Worm (Caenorhabditis elegans) whole organism, mixed stage, embryonic: ENCODE data around the gene ZK262.2.

Source experiments
- bed-3 ChIP-seq: fragments of 200-800 bp; sonication (Bioruptor generic); optimal IDR thresholded peaks from 3 replicates; lab custom pipeline; 2018; ENCODE audit warnings: mild to moderate bottlenecking, missing genetic modification characterization, moderate library complexity, missing compliant biosample characterization
- blmp-1 ChIP-seq: fragments of 150-350 bp; optimal IDR thresholded peaks from 2 replicates; lab custom pipeline; 2014; ENCODE audit warnings: missing biosample characterization, missing genetic modification characterization
- ceh-39 ChIP-seq: fragments of 150-350 bp; optimal IDR thresholded peaks from 2 replicates; lab custom pipeline; 2014; ENCODE audit warnings: missing biosample characterization, missing genetic modification characterization
- ceh-43 ChIP-seq: fragments of 200-800 bp; sonication (Bioruptor generic); optimal IDR thresholded peaks from 2 replicates; lab custom pipeline; 2018; ENCODE audit warnings: mild to moderate bottlenecking, missing genetic modification characterization, moderate library complexity, missing compliant biosample characterization
- ceh-83 ChIP-seq: fragments of 200-800 bp; sonication (Bioruptor generic); optimal IDR thresholded peaks from 2 replicates; lab custom pipeline; 2018; ENCODE audit warnings: mild to moderate bottlenecking, missing genetic modification characterization, missing compliant biosample characterization
- ces-1 ChIP-seq: fragments of 150-350 bp; optimal IDR thresholded peaks from 2 replicates; lab custom pipeline; 2014; ENCODE audit warnings: missing biosample characterization, missing genetic modification reagents, missing genetic modification characterization
- drap-1 ChIP-seq: fragments of 200-800 bp; sonication (Bioruptor generic); optimal IDR thresholded peaks from 3 replicates; lab custom pipeline; 2018; ENCODE audit warnings: mild to moderate bottlenecking, missing genetic modification characterization, missing compliant biosample characterization
- elt-1 ChIP-seq: sonication (generic microtip); optimal IDR thresholded peaks from 2 replicates; lab custom pipeline; 2017; ENCODE audit warnings: missing genetic modification characterization, mild to moderate bottlenecking, missing compliant biosample characterization, antibody characterized with exemption, moderate library complexity, borderline replicate concordance; ENCODE audit not compliant: insufficient read depth
- elt-3 ChIP-seq: fragments of 150-350 bp; optimal IDR thresholded peaks from 2 replicates; lab custom pipeline; 2014; ENCODE audit warnings: missing biosample characterization, missing genetic modification characterization
- flh-1 ChIP-seq: fragments of 200-800 bp; sonication (Bioruptor generic); optimal IDR thresholded peaks from 2 replicates; lab custom pipeline; 2018; ENCODE audit warnings: mild to moderate bottlenecking, missing genetic modification characterization, moderate library complexity, missing compliant biosample characterization
- ham-2 ChIP-seq: fragments of 200-800 bp; sonication (Bioruptor generic); optimal IDR thresholded peaks from 2 replicates; lab custom pipeline; 2018; ENCODE audit warnings: mild to moderate bottlenecking, missing genetic modification characterization, missing compliant biosample characterization
- hlh-1 ChIP-seq: fragments of 150-350 bp; optimal IDR thresholded peaks from 2 replicates; lab custom pipeline; 2014; ENCODE audit warnings: missing biosample characterization, missing genetic modification reagents, missing genetic modification characterization
- lin-13 ChIP-seq: fragments of 150-350 bp; optimal IDR thresholded peaks from 2 replicates; lab custom pipeline; 2014; ENCODE audit warnings: missing biosample characterization, missing genetic modification characterization
- lsy-2 ChIP-seq: fragments of 150-350 bp; optimal IDR thresholded peaks from 2 replicates; lab custom pipeline; 2014; ENCODE audit warnings: missing biosample characterization, missing genetic modification characterization
- mab-5 ChIP-seq: fragments of 150-350 bp; optimal IDR thresholded peaks from 2 replicates; lab custom pipeline; 2014; ENCODE audit warnings: missing biosample characterization, missing genetic modification characterization
- mep-1 ChIP-seq: fragments of 150-350 bp; optimal IDR thresholded peaks from 2 replicates; lab custom pipeline; 2017; ENCODE audit warnings: missing biosample characterization, missing genetic modification reagents, missing genetic modification characterization, inconsistent platforms
- nhr-12 ChIP-seq: fragments of 150-350 bp; optimal IDR thresholded peaks from 2 replicates; lab custom pipeline; 2014; ENCODE audit warnings: missing biosample characterization, missing genetic modification characterization
- nhr-2 ChIP-seq: fragments of 150-350 bp; optimal IDR thresholded peaks from 2 replicates; lab custom pipeline; 2014; ENCODE audit warnings: missing biosample characterization, missing genetic modification characterization
- nhr-237 ChIP-seq: fragments of 150-350 bp; optimal IDR thresholded peaks from 2 replicates; lab custom pipeline; 2014; ENCODE audit warnings: missing biosample characterization, missing genetic modification characterization
- nhr-28 ChIP-seq: fragments of 150-350 bp; optimal IDR thresholded peaks from 2 replicates; lab custom pipeline; 2014; ENCODE audit warnings: missing biosample characterization, missing genetic modification characterization
- nhr-76 ChIP-seq: sonication (generic microtip); optimal IDR thresholded peaks from 2 replicates; lab custom pipeline; 2017; ENCODE audit warnings: missing biosample characterization, missing genetic modification characterization
- snpc-4 ChIP-seq: fragments of 150-350 bp; optimal IDR thresholded peaks from 2 replicates; lab custom pipeline; 2014; ENCODE audit warnings: missing biosample characterization, missing genetic modification characterization
- sptf-1 ChIP-seq: sonication (generic microtip); optimal IDR thresholded peaks from 2 replicates; lab custom pipeline; 2017; ENCODE audit warnings: mild to moderate bottlenecking, missing genetic modification characterization, moderate library complexity, missing compliant biosample characterization
- tbx-8 ChIP-seq: fragments of 200-800 bp; sonication (Bioruptor generic); optimal IDR thresholded peaks from 2 replicates; lab custom pipeline; 2018; ENCODE audit warnings: mild to moderate bottlenecking, missing genetic modification characterization, moderate library complexity, missing compliant biosample characterization
- unc-120 ChIP-seq: sonication (generic microtip); optimal IDR thresholded peaks from 2 replicates; lab custom pipeline; 2017; ENCODE audit warnings: missing genetic modification characterization, missing compliant biosample characterization; ENCODE audit not compliant: poor library complexity, severe bottlenecking
- unc-62 ChIP-seq: fragments of 150-350 bp; optimal IDR thresholded peaks from 2 replicates; lab custom pipeline; 2014; ENCODE audit warnings: missing biosample characterization, missing genetic modification reagents, missing genetic modification characterization
- zip-8 ChIP-seq: fragments of 150-350 bp; optimal IDR thresholded peaks from 2 replicates; lab custom pipeline; 2014; ENCODE audit warnings: missing biosample characterization, missing genetic modification characterization
- ztf-11 ChIP-seq: fragments of 150-350 bp; optimal IDR thresholded peaks from 2 replicates; lab custom pipeline; 2014; ENCODE audit warnings: missing biosample characterization, missing genetic modification characterization

ZK262.2 gene

DNA sequence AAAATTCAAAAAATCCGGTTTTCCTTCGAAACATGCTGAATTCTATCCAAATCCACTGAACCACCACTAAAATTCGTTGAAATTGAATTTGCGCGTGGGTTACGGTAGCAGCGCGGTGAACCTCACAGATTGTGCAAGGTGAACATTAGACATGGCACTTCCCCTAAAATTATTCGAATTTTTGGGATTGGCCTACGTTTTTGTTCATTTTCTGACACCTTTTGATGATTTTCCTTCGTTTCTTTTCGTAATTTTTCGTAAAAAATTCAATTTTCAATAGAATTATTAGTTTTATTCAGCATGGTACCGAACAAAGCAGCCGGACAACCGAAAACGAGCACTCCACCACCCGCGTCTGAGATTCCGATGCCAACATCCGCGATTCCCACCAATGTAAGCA is 25.3 kb upstream of the ZK262.2 start, which contains the start of gene ZK262.8:
Gene ZK262.8, plus strand, starts transcription at position 301 of the 400 bp plus-strand sequence.
- no peak for TF ChIP-seq nhr-237
- no peak for TF ChIP-seq nhr-2 (tag; lab: Kevin White, UChicago)
- TF ChIP-seq blmp-1 (tag; lab: Kevin White, UChicago), result no peak
- TF ChIP-seq drap-1 (GFP tag; lab: Kevin White, UChicago), result no peak
- TF ChIP-seq hlh-1 (tag; lab: Kevin White, UChicago), result no peak
- TF ChIP-seq ces-1, result no peak
- no peak for TF ChIP-seq snpc-4 (tag; lab: Kevin White, UChicago)
- no peak for TF ChIP-seq nhr-12
- no peak for TF ChIP-seq ceh-43 (GFP tag; lab: Kevin White, UChicago)

ce11 chrV:18434961-18435360 is 22.2 kb upstream of the ZK262.2 start, which contains the start of gene ZK262.20:
Gene ZK262.20 (minus strand): TSS chrV:18435061.
- no peak for TF ChIP-seq ceh-43 (GFP tag; lab: Kevin White, UChicago)
- TF ChIP-seq ces-1, result no peak
- no peak for TF ChIP-seq blmp-1 (tag; lab: Kevin White, UChicago)
- no peak for TF ChIP-seq ceh-83
- no peak for TF ChIP-seq nhr-2 (tag; lab: Kevin White, UChicago)
- no peak for TF ChIP-seq mab-5 (tag; lab: Kevin White, UChicago)
- no peak for TF ChIP-seq lin-13
- TF ChIP-seq lsy-2, result no peak

- TF ChIP-seq ztf-11 (no peak), ceh-83 (no peak), nhr-28 (tag; lab: Kevin White, UChicago) (no peak), unc-62 (no peak), elt-1 (tag; lab: Kevin White, UChicago) (no peak), unc-120 (no peak), ceh-39 (tag; lab: Kevin White, UChicago) (no peak), nhr-12 (no peak), sptf-1 (tag; lab: Kevin White, UChicago) (no peak)
Measured at ce11 chrV:18431450-18431849, 18.7 kb upstream of the ZK262.2 start, which contains the start of gene srw-82. Gene srw-82 (plus strand): TSS chrV:18431750.

ce11 chrV:18430826-18431225 is 18.0 kb upstream of the ZK262.2 start:
- TF ChIP-seq ceh-43 (GFP tag; lab: Kevin White, UChicago), result no peak
- peak; percentile 3 for TF ChIP-seq drap-1 (GFP tag; lab: Kevin White, UChicago)

- no peak for TF ChIP-seq ham-2 (GFP tag; lab: Kevin White, UChicago)
- no peak for TF ChIP-seq zip-8 (tag; lab: Kevin White, UChicago)
- no peak for TF ChIP-seq ceh-43 (GFP tag; lab: Kevin White, UChicago)
- TF ChIP-seq mab-5 (tag; lab: Kevin White, UChicago), result no peak
- no peak for TF ChIP-seq sptf-1 (tag; lab: Kevin White, UChicago)
- no peak for TF ChIP-seq tbx-8
- TF ChIP-seq ceh-39 (tag; lab: Kevin White, UChicago), result no peak
- no peak for TF ChIP-seq mep-1 (tag; lab: Kevin White, UChicago)
- TF ChIP-seq nhr-76, result no peak
- no peak for TF ChIP-seq lin-13
Measured at ce11 chrV:18426280-18426679, 13.5 kb upstream of the ZK262.2 start, which contains the start of gene srw-83. Gene srw-83 (plus strand): TSS chrV:18426580.

ce11 chrV:18425544-18425943 is 12.8 kb upstream of the ZK262.2 start, which contains the start of gene ZK262.19:
Gene ZK262.19 (minus strand): TSS chrV:18425644.
- TF ChIP-seq mep-1 (tag; lab: Kevin White, UChicago) (no peak), lin-13 (no peak), unc-120 (no peak), unc-62 (no peak), ztf-11 (no peak), ceh-43 (GFP tag; lab: Kevin White, UChicago) (no peak), blmp-1 (tag; lab: Kevin White, UChicago) (no peak), bed-3 (no peak), flh-1 (GFP tag; lab: Kevin White, UChicago) (no peak), snpc-4 (tag; lab: Kevin White, UChicago) (no peak), mab-5 (tag; lab: Kevin White, UChicago) (no peak), elt-3 (no peak), nhr-237 (no peak), nhr-2 (tag; lab: Kevin White, UChicago) (no peak), lsy-2 (no peak), ceh-83 (no peak), nhr-12 (no peak), tbx-8 (no peak)
- TF ChIP-seq, all 35 proteins: peak for 0
